Fruit fly (Drosophila melanogaster) whole organism, prepupa: ENCODE results near the gene CG5282.

Experiments
- Blimp-1 ChIP-seq: fragments of 200-800 bp; sonication (Bioruptor generic); optimal IDR thresholded peaks from 3 replicates; lab custom pipeline; 2017; ENCODE audit warnings: missing biosample characterization, missing genetic modification characterization, mild to moderate bottlenecking, moderate library complexity, missing genetic modification reagents
- CG10631 ChIP-seq: fragments of 200-800 bp; sonication (Bioruptor generic); optimal IDR thresholded peaks from 2 replicates; lab custom pipeline; 2016; ENCODE audit warnings: missing biosample characterization, missing genetic modification characterization
- CG10669 ChIP-seq: fragments of 200-800 bp; sonication (Bioruptor generic); optimal IDR thresholded peaks from 3 replicates; lab custom pipeline; 2018; ENCODE audit warnings: missing biosample characterization, mild to moderate bottlenecking, missing genetic modification characterization, moderate library complexity
- CG11294 ChIP-seq: fragments of 200-800 bp; sonication (Bioruptor generic); IDR thresholded peaks from 2 replicates; pipeline ENCODE4 v1.3.6; 2022; ENCODE audit warnings: missing biosample characterization, missing genetic modification characterization
- CG11762 ChIP-seq: fragments of 200-800 bp; sonication (Bioruptor generic); optimal IDR thresholded peaks from 3 replicates; lab custom pipeline; 2016; ENCODE audit warnings: missing biosample characterization, missing genetic modification characterization; ENCODE audit not compliant: insufficient read depth
- CG11902 ChIP-seq: fragments of 200-800 bp; sonication (Bioruptor generic); optimal IDR thresholded peaks from 3 replicates; lab custom pipeline; 2016; ENCODE audit warnings: missing biosample characterization, missing genetic modification characterization
- CG1621 ChIP-seq: fragments of 200-800 bp; sonication (Bioruptor generic); optimal IDR thresholded peaks from 3 replicates; lab custom pipeline; 2018; ENCODE audit warnings: missing biosample characterization, mild to moderate bottlenecking, missing genetic modification characterization
- CG31627 ChIP-seq: fragments of 200-800 bp; sonication (Bioruptor generic); optimal IDR thresholded peaks from 3 replicates; lab custom pipeline; 2016; ENCODE audit warnings: missing biosample characterization, missing genetic modification characterization
- CG32006 ChIP-seq: fragments of 200-800 bp; sonication (Bioruptor generic); optimal IDR thresholded peaks from 3 replicates; lab custom pipeline; 2017; ENCODE audit warnings: missing biosample characterization, mild to moderate bottlenecking, missing genetic modification characterization
- CG3919 ChIP-seq: fragments of 200-800 bp; sonication (Bioruptor generic); optimal IDR thresholded peaks from 3 replicates; lab custom pipeline; 2016; ENCODE audit warnings: missing biosample characterization, missing genetic modification characterization
- CG6163 ChIP-seq: fragments of 200-800 bp; sonication (Bioruptor generic); IDR thresholded peaks from 3 replicates; pipeline ENCODE4 v1.3.6; 2022; ENCODE audit warnings: missing biosample characterization, missing genetic modification characterization
- CG6276 ChIP-seq: fragments of 200-800 bp; sonication (Bioruptor generic); optimal IDR thresholded peaks from 2 replicates; lab custom pipeline; 2017; ENCODE audit warnings: missing biosample characterization, mild to moderate bottlenecking, missing genetic modification characterization
- CG6792 ChIP-seq: fragments of 200-800 bp; sonication (Bioruptor generic); optimal IDR thresholded peaks from 3 replicates; lab custom pipeline; 2016; ENCODE audit warnings: missing biosample characterization, missing genetic modification characterization
- CG6808 ChIP-seq: fragments of 200-800 bp; sonication (Bioruptor generic); optimal IDR thresholded peaks from 3 replicates; lab custom pipeline; 2017; ENCODE audit warnings: missing biosample characterization, missing genetic modification characterization, mild to moderate bottlenecking, moderate library complexity, missing genetic modification reagents
- CG6854 ChIP-seq: fragments of 200-800 bp; sonication (Bioruptor generic); optimal IDR thresholded peaks from 2 replicates; lab custom pipeline; 2017; ENCODE audit warnings: missing biosample characterization, mild to moderate bottlenecking, missing genetic modification characterization
- CG7368 ChIP-seq: fragments of 200-800 bp; sonication (Bioruptor generic); optimal IDR thresholded peaks from 3 replicates; lab custom pipeline; 2016; ENCODE audit warnings: missing biosample characterization, missing genetic modification characterization
- CG8319 ChIP-seq: fragments of 200-800 bp; sonication (Bioruptor generic); optimal IDR thresholded peaks from 3 replicates; lab custom pipeline; 2016; ENCODE audit warnings: missing biosample characterization, missing genetic modification characterization
- CG9139 ChIP-seq: fragments of 200-800 bp; sonication (Bioruptor generic); optimal IDR thresholded peaks from 3 replicates; lab custom pipeline; 2017; ENCODE audit warnings: missing biosample characterization, mild to moderate bottlenecking, missing genetic modification characterization
- Eip78C ChIP-seq: fragments of 200-800 bp; sonication (Bioruptor generic); peaks from one replicate; lab custom pipeline; 2016; ENCODE audit warnings: missing biosample characterization, missing genetic modification characterization
- Eip93F ChIP-seq: fragments of 200-800 bp; sonication (Bioruptor generic); optimal IDR thresholded peaks from 2 replicates; lab custom pipeline; 2016; ENCODE audit warnings: missing biosample characterization, mild to moderate bottlenecking, missing genetic modification characterization
- Ets96B ChIP-seq: fragments of 200-800 bp; optimal IDR thresholded peaks from 2 replicates; lab custom pipeline; 2019; ENCODE audit warnings: missing biosample characterization, mild to moderate bottlenecking, missing genetic modification characterization, moderate library complexity
- Gug ChIP-seq: fragments of 200-800 bp; sonication (Bioruptor generic); IDR thresholded peaks from 2 replicates; pipeline ENCODE4 v1.3.6; 2022; ENCODE audit warnings: missing biosample characterization, missing genetic modification characterization
- Hr38 ChIP-seq: sonication (Bioruptor generic); optimal IDR thresholded peaks from 2 replicates; lab custom pipeline; 2016; ENCODE audit warnings: missing biosample characterization, missing genetic modification characterization
- Hr39 ChIP-seq: fragments of 200-800 bp; sonication (Bioruptor generic); optimal IDR thresholded peaks from 2 replicates; lab custom pipeline; 2016; ENCODE audit warnings: missing biosample characterization, missing genetic modification characterization
- Hr4 ChIP-seq: fragments of 200-800 bp; sonication (Bioruptor generic); optimal IDR thresholded peaks from 3 replicates; lab custom pipeline; 2016; ENCODE audit warnings: missing biosample characterization, missing genetic modification characterization
- Lpt ChIP-seq: fragments of 200-800 bp; sonication (Bioruptor generic); optimal IDR thresholded peaks from 3 replicates; lab custom pipeline; 2016; ENCODE audit warnings: missing biosample characterization, missing genetic modification characterization
- OdsH ChIP-seq: fragments of 200-800 bp; sonication (Bioruptor generic); optimal IDR thresholded peaks from 3 replicates; lab custom pipeline; 2016; ENCODE audit warnings: missing biosample characterization, missing genetic modification characterization
- Smox ChIP-seq: fragments of 200-800 bp; sonication (Bioruptor generic); optimal IDR thresholded peaks from 3 replicates; lab custom pipeline; 2016; ENCODE audit warnings: missing biosample characterization, missing genetic modification characterization
- Sox102F ChIP-seq: fragments of 200-800 bp; sonication (Bioruptor generic); optimal IDR thresholded peaks from 2 replicates; lab custom pipeline; 2016; ENCODE audit warnings: missing biosample characterization, mild to moderate bottlenecking, missing genetic modification characterization
- Sox14 ChIP-seq: fragments of 200-800 bp; sonication (Bioruptor generic); optimal IDR thresholded peaks from 3 replicates; lab custom pipeline; 2016; ENCODE audit warnings: missing biosample characterization, missing genetic modification characterization
- acj6 ChIP-seq: fragments of 200-800 bp; sonication (Bioruptor generic); optimal IDR thresholded peaks from 3 replicates; lab custom pipeline; 2016; ENCODE audit warnings: missing biosample characterization, missing genetic modification characterization
- cyc ChIP-seq: fragments of 200-800 bp; sonication (Bioruptor generic); optimal IDR thresholded peaks from 3 replicates; lab custom pipeline; 2016; ENCODE audit warnings: missing biosample characterization, missing genetic modification characterization
- dsx ChIP-seq: fragments of 200-800 bp; optimal IDR thresholded peaks from 3 replicates; lab custom pipeline; 2019; ENCODE audit warnings: missing biosample characterization, mild to moderate bottlenecking, missing genetic modification characterization, moderate library complexity; ENCODE audit not compliant: poor library complexity, severe bottlenecking
- esn ChIP-seq: fragments of 200-800 bp; sonication (Bioruptor generic); optimal IDR thresholded peaks from 2 replicates; lab custom pipeline; 2016; ENCODE audit warnings: missing biosample characterization, mild to moderate bottlenecking, missing genetic modification characterization, moderate library complexity
- fd59A ChIP-seq: fragments of 200-800 bp; sonication (Bioruptor generic); optimal IDR thresholded peaks from 2 replicates; lab custom pipeline; 2017; ENCODE audit warnings: missing biosample characterization, mild to moderate bottlenecking, missing genetic modification characterization, missing genetic modification reagents
- fd85E ChIP-seq: fragments of 200-800 bp; sonication (Bioruptor generic); optimal IDR thresholded peaks from 3 replicates; lab custom pipeline; 2016; ENCODE audit warnings: missing biosample characterization, missing genetic modification characterization
- fkh ChIP-seq: fragments of 200-800 bp; sonication (Bioruptor generic); optimal IDR thresholded peaks from 3 replicates; lab custom pipeline; 2017; ENCODE audit warnings: missing biosample characterization, mild to moderate bottlenecking, missing genetic modification characterization, moderate library complexity
- ss ChIP-seq, 2 experiments: fragments of 200-800 bp; sonication (Bioruptor generic); optimal IDR thresholded peaks; 2 replicates in 1 of 2; 3 replicates in 1 of 2; lab custom pipeline; 2017 to 2018; ENCODE audit warnings: mild to moderate bottlenecking in 2 of 2, missing biosample characterization in 2 of 2, missing genetic modification characterization in 2 of 2, moderate library complexity in 1 of 2
- svp ChIP-seq: fragments of 200-800 bp; sonication (Bioruptor generic); peaks from one replicate; lab custom pipeline; 2016; ENCODE audit warnings: missing biosample characterization, missing genetic modification characterization
- topi ChIP-seq: fragments of 200-800 bp; sonication (Bioruptor generic); optimal IDR thresholded peaks from 3 replicates; lab custom pipeline; 2016; ENCODE audit warnings: missing biosample characterization, missing genetic modification characterization
- vri ChIP-seq: fragments of 200-800 bp; sonication (Bioruptor generic); optimal IDR thresholded peaks from 3 replicates; lab custom pipeline; 2016; ENCODE audit warnings: missing biosample characterization, mild to moderate bottlenecking, missing genetic modification characterization

Gene CG5282

dm6 chr3L:20444815-20445519 lies 19.1 kb upstream of the CG5282 start (continued):
- TF ChIP-seq CG6276 (GFP tag; lab: Kevin White, UChicago) = peak; percentile 86
- peak; percentile 91 for TF ChIP-seq CG32006
- peak; percentile 72 for TF ChIP-seq Blimp-1 (GFP tag; lab: Kevin White, UChicago)
- TF ChIP-seq CG11762 (GFP tag; lab: Kevin White, UChicago) = peak; percentile 84
- peak; percentile 89 for TF ChIP-seq CG8319 (GFP tag; lab: Kevin White, UChicago)
- peak; percentile 23 for TF ChIP-seq fkh
- peak; percentile 82 for TF ChIP-seq CG6854
- TF ChIP-seq Sox14 = peak; percentile 86
- peak; percentile 77 for TF ChIP-seq Hr4 (GFP tag; lab: Kevin White, UChicago)
- peak; percentile 76 for TF ChIP-seq CG6808 (GFP tag; lab: Kevin White, UChicago)
- peak; percentile 81 for TF ChIP-seq Hr39
- peak; percentile 88 for TF ChIP-seq CG10631
- TF ChIP-seq CG11294 (GFP tag; lab: Robert Waterston, UW) = peak; percentile 80
- peak; percentile 80 for TF ChIP-seq CG11902 (GFP tag; lab: Kevin White, UChicago)
- TF ChIP-seq CG7368 (GFP tag; lab: Kevin White, UChicago) = peak; percentile 89
- peak; percentile 64 for TF ChIP-seq fd59A
- peak; percentile 75 for TF ChIP-seq Eip93F (GFP tag; lab: Kevin White, UChicago)
- peak; percentile 85 for TF ChIP-seq CG10669
- peak; percentile 91 for TF ChIP-seq topi (GFP tag; lab: Kevin White, UChicago)
- TF ChIP-seq OdsH = peak; percentile 94
- TF ChIP-seq svp (GFP tag; lab: Kevin White, UChicago) = peak; percentile 96
- peak; percentile 95 for TF ChIP-seq CG6163 (GFP tag; lab: Robert Waterston, UW)
- TF ChIP-seq acj6 = peak; percentile 92
- TF ChIP-seq Smox (GFP tag; lab: Kevin White, UChicago) = peak; percentile 88
- peak; percentile 81 for TF ChIP-seq cyc
- no peak for TF ChIP-seq Hr38 (GFP tag; lab: Kevin White, UChicago)
- TF ChIP-seq Ets96B = peak; percentile 82
- TF ChIP-seq dsx (GFP tag; lab: Kevin White, UChicago) = peak; percentile 77
- peak; percentile 82 for TF ChIP-seq Lpt (GFP tag; lab: Kevin White, UChicago)
- TF ChIP-seq ss (GFP tag; optimal IDR thresholded peaks at IDR 0.05; lab: Kevin White, UChicago) = peak; percentile 58 to 73
- peak; percentile 76 for TF ChIP-seq CG9139 (GFP tag; lab: Kevin White, UChicago)
- peak; percentile 75 for TF ChIP-seq CG31627 (GFP tag; lab: Kevin White, UChicago)
- peak; percentile 71 for TF ChIP-seq fd85E (GFP tag; lab: Kevin White, UChicago)
- TF ChIP-seq CG6792 (GFP tag; lab: Kevin White, UChicago) = peak; percentile 89
- peak; percentile 94 for TF ChIP-seq CG3919 (GFP tag; lab: Kevin White, UChicago)
- TF ChIP-seq vri (GFP tag; lab: Kevin White, UChicago) = peak; percentile 82
- TF ChIP-seq Sox102F = peak; percentile 93
- peak; percentile 93 for TF ChIP-seq esn (GFP tag; lab: Kevin White, UChicago)
- peak; percentile 80 for TF ChIP-seq CG1621 (tag; lab: Kevin White, UChicago)
- TF ChIP-seq, all 60 proteins: peak for 59

dm6 chr3L:20442674-20443313 lies 16.9 kb upstream of the CG5282 start:
- peak; percentile 38 for TF ChIP-seq Eip78C (GFP tag; lab: Kevin White, UChicago)
- no peak for TF ChIP-seq Gug
